1 fruit fly cellular context compared by ENCODE assay signal in the genomic region with DNA sequence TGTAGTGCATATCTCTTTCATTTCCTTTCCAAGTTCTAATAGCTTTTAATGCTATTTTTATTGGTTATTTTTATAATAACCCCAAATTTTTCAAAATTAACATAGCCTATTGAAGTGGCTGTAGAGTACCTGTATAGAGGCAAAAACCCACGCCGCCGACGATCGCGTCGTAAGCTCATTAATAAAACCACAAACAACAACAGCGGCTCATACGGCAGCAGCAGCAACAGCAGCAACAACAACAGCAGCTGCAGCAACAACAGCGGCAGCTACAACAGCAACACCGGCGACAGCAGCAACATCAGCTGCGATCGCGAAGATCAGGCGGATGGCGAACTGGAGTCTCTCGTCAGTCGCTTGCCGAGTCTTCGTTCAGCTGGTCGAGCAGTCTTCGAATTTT.
A peak's percentile ranks its signal among the peaks of the same experiment; 100 is the strongest.
TF ChIP-seq lines count a peak whose summit lies in the region.

Gene CG2145 (plus strand): TSS at position 290 of the 400 bp plus-strand sequence.

TF ChIP-seq in whole organism, embryonic, 481 proteins besides CTCF, POLR2A, EP300 and RAD21 (continued from another document):
- TF ChIP-seq CG8924 (tag; optimal IDR thresholded peaks at IDR 0.05; lab: Kevin White, UChicago) (peak; percentile 0), CG6175 (GFP tag; IDR thresholded peaks at IDR 0.05; lab: Robert Waterston, UW) (peak; percentile 82; the same call in 1 of the 3 replicates), CG1792 (GFP tag; optimal IDR thresholded peaks at IDR 0.05; lab: Kevin White, UChicago) (no peak), CG11247 (GFP tag; IDR thresholded peaks at IDR 0.05; lab: Robert Waterston, UW) (no peak), Hr51 (GFP tag; optimal IDR thresholded peaks at IDR 0.05; lab: Kevin White, UChicago) (peak in 1 of 2 experiments; percentile 22), CG31441 (GFP tag; IDR thresholded peaks at IDR 0.05; lab: Robert Waterston, UW) (0 out of 2 replicates have a peak, but pooled peaks have one; percentile 12), CG7987 (GFP tag; optimal IDR thresholded peaks at IDR 0.05; lab: Kevin White, UChicago) (no peak), CG13296 (GFP tag; optimal IDR thresholded peaks at IDR 0.05; lab: Kevin White, UChicago) (peak; percentile 5), CG15073 (GFP tag; optimal IDR thresholded peaks at IDR 0.05; lab: Kevin White, UChicago) (no peak), NFAT (GFP tag; IDR thresholded peaks at IDR 0.05; lab: Robert Waterston, UW) (peak; percentile 28; the same call in 1 of the 2 replicates), Lpt (GFP tag; optimal IDR thresholded peaks at IDR 0.05; lab: Kevin White, UChicago) (no peak), nmo (GFP tag; optimal IDR thresholded peaks at IDR 0.05; lab: Kevin White, UChicago) (no peak), ttk (GFP tag; IDR thresholded peaks at IDR 0.05; lab: Robert Waterston, UW) (no peak), Abd-B (GFP tag; optimal IDR thresholded peaks at IDR 0.05; lab: Kevin White, UChicago) (no peak), Camta (GFP tag; optimal IDR thresholded peaks at IDR 0.05; lab: Kevin White, UChicago) (no peak), CG17829 (tag; optimal IDR thresholded peaks at IDR 0.05; lab: Kevin White, UChicago) (no peak), Mad (GFP tag; optimal IDR thresholded peaks at IDR 0.05; lab: Kevin White, UChicago) (no peak), ci (GFP tag; IDR thresholded peaks at IDR 0.05; lab: Robert Waterston, UW) (0 out of 3 replicates have a peak, but pooled peaks have one; percentile 46), pum (GFP tag; optimal IDR thresholded peaks at IDR 0.05; lab: Kevin White, UChicago) (no peak), CG8290 (GFP tag; optimal IDR thresholded peaks at IDR 0.05; lab: Kevin White, UChicago) (no peak), CG8290 (tag; optimal IDR thresholded peaks at IDR 0.05; lab: Kevin White, UChicago) (peak in 1 of 2 experiments; percentile 20), gem (tag; optimal IDR thresholded peaks at IDR 0.05; lab: Kevin White, UChicago) (peak; percentile 37), tap (tag; optimal IDR thresholded peaks at IDR 0.05; lab: Kevin White, UChicago) (no peak), nom (GFP tag; optimal IDR thresholded peaks at IDR 0.05; lab: Kevin White, UChicago) (peak; percentile 48), chinmo (GFP tag; IDR thresholded peaks at IDR 0.05; lab: Robert Waterston, UW; ENCODE audit: partially characterized antibody) (peak; percentile 88), Med (GFP tag; lab: Kevin White, UChicago) (peak; percentile 50), run (tag; optimal IDR thresholded peaks at IDR 0.05; lab: Kevin White, UChicago) (peak; percentile 18), Meics (GFP tag; optimal IDR thresholded peaks at IDR 0.05; lab: Kevin White, UChicago) (no peak), Rfx (GFP tag; IDR thresholded peaks at IDR 0.05; lab: Robert Waterston, UW) (peak; percentile 25; the same call in 1 of the 2 replicates), CG10543 (GFP tag; optimal IDR thresholded peaks at IDR 0.05; lab: Kevin White, UChicago) (peak; percentile 42), CG9797 (GFP tag; optimal IDR thresholded peaks at IDR 0.05; lab: Kevin White, UChicago) (no peak), wdn (GFP tag; IDR thresholded peaks at IDR 0.05; lab: Robert Waterston, UW) (no peak), Antp (GFP tag; optimal IDR thresholded peaks at IDR 0.05; lab: Kevin White, UChicago) (no peak), Sox102F (GFP tag; optimal IDR thresholded peaks at IDR 0.05; lab: Kevin White, UChicago) (peak; percentile 4), Max (GFP tag; optimal IDR thresholded peaks at IDR 0.05; lab: Kevin White, UChicago) (no peak), CG18262 (tag; optimal IDR thresholded peaks at IDR 0.05; lab: Kevin White, UChicago) (peak; percentile 5), CG6765 (GFP tag; optimal IDR thresholded peaks at IDR 0.05; lab: Kevin White, UChicago) (no peak), sens-2 (GFP tag; IDR thresholded peaks at IDR 0.05; lab: Robert Waterston, UW) (no peak), her (GFP tag; optimal IDR thresholded peaks at IDR 0.05; lab: Kevin White, UChicago) (no peak), CG34376 (GFP tag; optimal IDR thresholded peaks at IDR 0.05; lab: Kevin White, UChicago) (peak; percentile 26), ara (GFP tag; IDR thresholded peaks at IDR 0.05; lab: Robert Waterston, UW) (no peak), Ptx1 (GFP tag; IDR thresholded peaks at IDR 0.05; lab: Robert Waterston, UW) (no peak), CG17359 (tag; optimal IDR thresholded peaks at IDR 0.05; lab: Kevin White, UChicago) (no peak), Xrp1 (GFP tag; IDR thresholded peaks at IDR 0.05; lab: Robert Waterston, UW) (0 out of 2 replicates have a peak, but pooled peaks have one; percentile 7), otp (GFP tag; IDR thresholded peaks at IDR 0.05; lab: Robert Waterston, UW) (peak; percentile 8; the same call in 1 of the 3 replicates), Hsf (GFP tag; optimal IDR thresholded peaks at IDR 0.05; lab: Kevin White, UChicago) (no peak), CG3281 (GFP tag; optimal IDR thresholded peaks at IDR 0.05; lab: Kevin White, UChicago) (peak; percentile 0), CG18599 (GFP tag; optimal IDR thresholded peaks at IDR 0.05; lab: Kevin White, UChicago) (peak; percentile 13), Deaf1 (tag; optimal IDR thresholded peaks at IDR 0.05; lab: Kevin White, UChicago) (peak; percentile 84), Gsc (GFP tag; IDR thresholded peaks at IDR 0.05; lab: Robert Waterston, UW) (no peak), lbe (GFP tag; optimal IDR thresholded peaks at IDR 0.05; lab: Kevin White, UChicago) (peak; percentile 79), corto (GFP tag; optimal IDR thresholded peaks at IDR 0.05; lab: Kevin White, UChicago) (peak; percentile 18), sisA (GFP tag; IDR thresholded peaks at IDR 0.05; lab: Robert Waterston, UW) (no peak), CG3838 (GFP tag; optimal IDR thresholded peaks at IDR 0.05; lab: Kevin White, UChicago) (no peak), CG14860 (GFP tag; IDR thresholded peaks at IDR 0.05; lab: Robert Waterston, UW; ENCODE audit: partially characterized antibody) (no peak), CG11093 (GFP tag; IDR thresholded peaks at IDR 0.05; lab: Robert Waterston, UW) (no peak), Fer1 (GFP tag; optimal IDR thresholded peaks at IDR 0.05; lab: Kevin White, UChicago) (no peak), CG11695 (GFP tag; IDR thresholded peaks at IDR 0.05; lab: Robert Waterston, UW) (no peak), dysf (GFP tag; IDR thresholded peaks at IDR 0.05; lab: Robert Waterston, UW) (no peak), maf-S (GFP tag; optimal IDR thresholded peaks at IDR 0.05; lab: Kevin White, UChicago) (no peak), CG10274 (GFP tag; optimal IDR thresholded peaks at IDR 0.05; lab: Kevin White, UChicago) (peak; percentile 95), Pdp1 (GFP tag; optimal IDR thresholded peaks at IDR 0.05; lab: Kevin White, UChicago) (peak in 1 of 2 experiments; percentile 21), CG7839 (tag; optimal IDR thresholded peaks at IDR 0.05; lab: Kevin White, UChicago) (peak; percentile 1), Aef1 (GFP tag; IDR thresholded peaks at IDR 0.05; lab: Robert Waterston, UW) (peak; percentile 62), CG12659 (GFP tag; optimal IDR thresholded peaks at IDR 0.05; lab: Kevin White, UChicago) (peak; percentile 8), dpn (GFP tag; optimal IDR thresholded peaks at IDR 0.05; lab: Kevin White, UChicago) (no peak), B-H1 (GFP tag; IDR thresholded peaks at IDR 0.05; lab: Robert Waterston, UW) (no peak), Nf-YB (GFP tag; optimal IDR thresholded peaks at IDR 0.05; lab: Kevin White, UChicago) (no peak), CG2678 (tag; optimal IDR thresholded peaks at IDR 0.05; lab: Kevin White, UChicago) (peak; percentile 42), CG2712 (tag; optimal IDR thresholded peaks at IDR 0.05; lab: Kevin White, UChicago) (peak; percentile 38), Atf6 (GFP tag; IDR thresholded peaks at IDR 0.05; lab: Robert Waterston, UW) (0 out of 2 replicates have a peak, but pooled peaks have one; percentile 16), gro (GFP tag; optimal IDR thresholded peaks at IDR 0.05; lab: Kevin White, UChicago) (no peak), crp (GFP tag; optimal IDR thresholded peaks at IDR 0.05; lab: Kevin White, UChicago) (peak in 1 of 2 experiments; percentile 23), CG8765 (GFP tag; IDR thresholded peaks at IDR 0.05; lab: Robert Waterston, UW) (peak; percentile 36; the same call in 1 of the 2 replicates), CG13287 (GFP tag; IDR thresholded peaks at IDR 0.05; lab: Robert Waterston, UW; ENCODE audit: partially characterized antibody) (peak; percentile 8; the same call in 1 of the 2 replicates), Dp (GFP tag; optimal IDR thresholded peaks at IDR 0.05; lab: Kevin White, UChicago) (no peak), peb (GFP tag; IDR thresholded peaks at IDR 0.05; lab: Robert Waterston, UW) (no peak), Atf-2 (GFP tag; optimal IDR thresholded peaks at IDR 0.05; lab: Kevin White, UChicago) (no peak), jing (GFP tag; optimal IDR thresholded peaks at IDR 0.05; lab: Kevin White, UChicago) (no peak)
